Fruit fly (Drosophila melanogaster) whole organism, prepupa: ENCODE results near the gene Paris.

ENCODE experiments used
- Blimp-1 ChIP-seq: fragments of 200-800 bp; sonication (Bioruptor generic); optimal IDR thresholded peaks from 3 replicates; lab custom pipeline; 2017; ENCODE audit warnings: missing biosample characterization, missing genetic modification characterization, mild to moderate bottlenecking, moderate library complexity, missing genetic modification reagents
- CG8119 ChIP-seq: fragments of 200-800 bp; sonication (Bioruptor generic); IDR thresholded peaks from 3 replicates; pipeline ENCODE4 v1.3.6; 2022; ENCODE audit warnings: missing biosample characterization, missing genetic modification characterization
- CG8632 ChIP-seq: fragments of 200-800 bp; sonication (Bioruptor generic); optimal IDR thresholded peaks from 3 replicates; lab custom pipeline; 2016; ENCODE audit warnings: missing biosample characterization, missing genetic modification characterization
- CG9139 ChIP-seq: fragments of 200-800 bp; sonication (Bioruptor generic); optimal IDR thresholded peaks from 3 replicates; lab custom pipeline; 2017; ENCODE audit warnings: missing biosample characterization, mild to moderate bottlenecking, missing genetic modification characterization
- Gug ChIP-seq: fragments of 200-800 bp; sonication (Bioruptor generic); IDR thresholded peaks from 2 replicates; pipeline ENCODE4 v1.3.6; 2022; ENCODE audit warnings: missing biosample characterization, missing genetic modification characterization
- eg ChIP-seq: fragments of 200-800 bp; sonication (Bioruptor generic); IDR thresholded peaks from 3 replicates; pipeline ENCODE4 v1.3.6; 2022; ENCODE audit warnings: missing biosample characterization, missing genetic modification characterization

- no peak for TF ChIP-seq Blimp-1 (GFP tag; lab: Kevin White, UChicago)
- no peak for TF ChIP-seq Gug (GFP tag; lab: Robert Waterston, UW)
- no peak for TF ChIP-seq CG8119 (GFP tag; lab: Robert Waterston, UW)
- TF ChIP-seq CG8632 (GFP tag; lab: Kevin White, UChicago): no peak
- no peak for TF ChIP-seq eg (GFP tag; lab: Robert Waterston, UW)
- TF ChIP-seq CG9139 (GFP tag; lab: Kevin White, UChicago): no peak
These were observed 44.6 kb upstream of the Paris start for dm6 chr2L:4418819-4419218.
